Worm (Caenorhabditis elegans) whole organism, L2 larva: ENCODE results near the gene F49F1.7.

ENCODE experiments used
- F13H6.1 ChIP-seq: sonication (generic microtip); optimal IDR thresholded peaks from 2 replicates; lab custom pipeline; 2016; ENCODE audit warnings: missing genetic modification characterization, missing compliant biosample characterization
- R02D3.7 ChIP-seq: fragments of 150-350 bp; optimal IDR thresholded peaks from 2 replicates; lab custom pipeline; 2014; ENCODE audit warnings: missing biosample characterization, missing genetic modification characterization
- lin-39 ChIP-seq: fragments of 150-350 bp; optimal IDR thresholded peaks from 2 replicates; lab custom pipeline; 2014; ENCODE audit warnings: missing biosample characterization, missing genetic modification reagents, missing genetic modification characterization
- mdl-1 ChIP-seq, 2 experiments: fragments of 150-350 bp in 1 of 2; sonication (generic microtip) in 1 of 2; optimal IDR thresholded peaks; 2 replicates each; lab custom pipeline; 2017; ENCODE audit warnings: missing biosample characterization in 2 of 2, missing genetic modification characterization in 2 of 2
- nhr-11 ChIP-seq: fragments of 150-350 bp; optimal IDR thresholded peaks from 2 replicates; lab custom pipeline; 2014; ENCODE audit warnings: missing biosample characterization, missing genetic modification characterization
- unc-55 ChIP-seq: fragments of 150-350 bp; sonication (generic microtip); optimal IDR thresholded peaks from 3 replicates; lab custom pipeline; 2014; ENCODE audit warnings: missing biosample characterization, missing genetic modification reagents, missing genetic modification characterization
- unc-62 ChIP-seq: fragments of 150-350 bp; optimal IDR thresholded peaks from 2 replicates; lab custom pipeline; 2014; ENCODE audit warnings: missing biosample characterization, missing genetic modification reagents, missing genetic modification characterization
- zag-1 ChIP-seq: fragments of 150-350 bp; optimal IDR thresholded peaks from 2 replicates; lab custom pipeline; 2014; ENCODE audit warnings: missing biosample characterization, missing genetic modification characterization
- ztf-11 ChIP-seq: sonication (generic microtip); optimal IDR thresholded peaks from 2 replicates; lab custom pipeline; 2017; ENCODE audit warnings: missing biosample characterization, missing genetic modification characterization

DNA sequence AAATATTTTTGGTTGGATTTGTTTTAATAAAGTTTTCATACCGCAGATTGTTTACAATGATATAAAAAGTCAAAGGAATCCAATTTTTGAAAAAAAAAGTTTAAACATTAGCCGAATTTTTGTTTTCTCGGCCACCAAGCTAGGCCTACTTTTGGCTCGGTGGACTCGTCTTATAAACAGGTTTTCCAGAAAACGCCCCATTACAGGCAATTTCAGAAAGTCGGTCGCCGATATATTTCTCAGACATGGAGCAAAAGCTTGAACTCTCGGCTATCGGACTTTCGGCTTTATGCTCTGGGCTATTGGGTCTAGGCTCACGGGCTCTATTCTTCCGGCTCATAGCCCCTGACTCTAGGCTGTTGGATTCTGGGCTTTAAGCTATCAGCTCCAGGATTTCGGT, 42.5 kb downstream of the F49F1.7 start:
- no peak for TF ChIP-seq lin-39 (tag; lab: Kevin White, UChicago)
- no peak for TF ChIP-seq nhr-11 (tag; lab: Kevin White, UChicago)
- no peak for TF ChIP-seq unc-62 (GFP tag; lab: Kevin White, UChicago)
- TF ChIP-seq F13H6.1 (tag; lab: Kevin White, UChicago): no peak
- TF ChIP-seq ztf-11 (tag; lab: Kevin White, UChicago): no peak
- no peak for TF ChIP-seq unc-55 (GFP tag; lab: Kevin White, UChicago)
- TF ChIP-seq zag-1 (tag; lab: Kevin White, UChicago): no peak
- no peak for TF ChIP-seq mdl-1 (tag; optimal IDR thresholded peaks at IDR 0.05; lab: Kevin White, UChicago)
- no peak for TF ChIP-seq R02D3.7 (tag; lab: Kevin White, UChicago)
